Worm (Caenorhabditis elegans): ENCODE data around the gene mnk-1.

Gene mnk-1

DNA sequence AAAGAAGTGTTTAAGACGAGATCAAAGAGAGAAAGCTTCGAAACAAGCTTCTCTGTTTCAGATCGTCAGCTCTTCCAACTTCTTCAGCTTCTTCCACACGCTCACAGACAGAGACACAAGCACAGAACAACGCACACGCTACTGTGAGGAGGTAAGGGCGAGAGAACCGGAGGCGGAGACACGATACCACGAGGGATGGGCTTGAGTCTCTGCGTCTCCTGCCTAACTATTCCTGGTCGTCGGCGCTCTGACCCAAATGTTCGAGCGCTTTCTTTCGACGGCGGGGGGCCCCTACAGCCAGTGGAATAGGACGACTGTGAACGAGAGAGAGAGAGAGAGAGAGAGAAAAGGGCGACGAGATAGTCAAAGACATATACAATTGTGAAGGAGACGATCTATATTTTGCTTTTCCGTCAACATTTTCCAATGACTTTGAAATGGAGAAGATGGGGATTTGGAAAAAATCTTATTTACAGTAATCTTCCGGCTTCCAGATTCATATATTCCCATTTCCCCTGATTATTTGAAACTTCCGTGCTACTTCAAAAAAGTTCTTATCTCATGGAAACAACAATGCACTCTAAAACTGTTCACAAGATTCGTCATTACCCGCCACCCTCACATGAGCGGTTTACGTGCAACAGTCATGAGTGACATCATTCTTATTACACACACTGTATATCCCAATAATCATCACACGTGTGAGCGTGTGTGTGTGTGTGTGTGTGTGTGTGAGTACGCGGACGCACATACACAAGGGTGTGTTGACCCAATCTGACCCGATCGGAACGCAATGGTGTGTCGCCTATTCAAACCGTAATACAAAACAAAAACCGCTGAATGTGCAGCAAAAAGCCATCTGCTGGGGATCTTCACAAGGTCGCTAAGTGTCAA, 5.8 kb downstream of the mnk-1 start (continued):
- TF ChIP-seq ces-1 (GFP tag; optimal IDR thresholded peaks at IDR 0.05) (no peak), pax-3 (tag; optimal IDR thresholded peaks at IDR 0.05) (peak; percentile 66), nhr-237 (tag; optimal IDR thresholded peaks at IDR 0.05) (peak; percentile 48), lin-35 (GFP tag; optimal IDR thresholded peaks at IDR 0.05) (peak; percentile 72 to 77), pqm-1 (tag; optimal IDR thresholded peaks at IDR 0.05) (no peak), nhr-28 (tag; optimal IDR thresholded peaks at IDR 0.05) (no peak), fkh-4 (tag; optimal IDR thresholded peaks at IDR 0.05; ENCODE audit: borderline replicate concordance) (no peak), egl-13 (tag; optimal IDR thresholded peaks at IDR 0.05) (peak; percentile 49), nhr-90 (tag; optimal IDR thresholded peaks at IDR 0.05; ENCODE audit: poor library complexity) (peak; percentile 65), C34B4.2 (tag; optimal IDR thresholded peaks at IDR 0.05) (no peak), F16B12.6 (tag; optimal IDR thresholded peaks at IDR 0.05) (peak; percentile 29), nhr-12 (tag; optimal IDR thresholded peaks at IDR 0.05) (no peak), C04F5.9 (tag; optimal IDR thresholded peaks at IDR 0.05) (peak; percentile 19), snu-23 (GFP tag; optimal IDR thresholded peaks at IDR 0.05) (peak; percentile 94), lin-14 (GFP tag; optimal IDR thresholded peaks at IDR 0.05) (peak; percentile 96), hlh-4 (tag; optimal IDR thresholded peaks at IDR 0.05) (no peak), unc-86 (tag; optimal IDR thresholded peaks at IDR 0.05) (peak; percentile 90), isw-1 (GFP tag; IDR thresholded peaks at IDR 0.05) (peak; percentile 59), grh-1 (GFP tag; IDR thresholded peaks at IDR 0.05) (peak; percentile 39), hlh-17 (GFP tag; optimal IDR thresholded peaks at IDR 0.05; ENCODE audit: borderline replicate concordance) (no peak), efl-1 (optimal IDR thresholded peaks at IDR 0.05) (peak; percentile 71 to 82), efl-1 (GFP tag; optimal IDR thresholded peaks at IDR 0.05 in 1 of 2) (peak; percentile 44 to 92), elt-3 (tag; optimal IDR thresholded peaks at IDR 0.05) (peak in 4 of 6 experiments; percentile 17 to 64 (median 50)), unc-98 (GFP tag; IDR thresholded peaks at IDR 0.05) (no peak), nhr-47 (tag; optimal IDR thresholded peaks at IDR 0.05) (peak; percentile 89), ztf-11 (tag; optimal IDR thresholded peaks at IDR 0.05) (peak in 1 of 2 experiments; percentile 72), efl-3 (GFP tag; optimal IDR thresholded peaks at IDR 0.05) (no peak), tlp-1 (tag; optimal IDR thresholded peaks at IDR 0.05) (no peak), blmp-1 (tag; optimal IDR thresholded peaks at IDR 0.05) (peak; percentile 46), zag-1 (tag; optimal IDR thresholded peaks at IDR 0.05) (no peak), elt-2 (tag; optimal IDR thresholded peaks at IDR 0.05) (peak; percentile 47), nhr-11 (tag; optimal IDR thresholded peaks at IDR 0.05) (peak; percentile 80), snpc-4 (tag; optimal IDR thresholded peaks at IDR 0.05) (peak; percentile 59), ceh-88 (GFP tag; IDR thresholded peaks at IDR 0.05) (peak; percentile 64), lin-39 (tag; optimal IDR thresholded peaks at IDR 0.05) (no peak), nhr-76 (tag; optimal IDR thresholded peaks at IDR 0.05) (no peak), lsy-2 (tag; optimal IDR thresholded peaks at IDR 0.05) (peak; percentile 81 to 90), unc-62 (GFP tag; optimal IDR thresholded peaks at IDR 0.05) (no peak), mab-9 (GFP tag; IDR thresholded peaks at IDR 0.05) (peak; percentile 66), sup-37 (GFP tag; optimal IDR thresholded peaks at IDR 0.05) (peak; percentile 5), fkh-10 (GFP tag; optimal IDR thresholded peaks at IDR 0.05) (peak; percentile 89), nhr-71 (tag; optimal IDR thresholded peaks at IDR 0.05) (peak; percentile 96), ceh-82 (tag; optimal IDR thresholded peaks at IDR 0.05) (peak; percentile 85 to 95 (median 94)), dsc-1 (tag; optimal IDR thresholded peaks at IDR 0.05) (peak; percentile 57), lir-3 (tag; optimal IDR thresholded peaks at IDR 0.05; ENCODE audit: poor library complexity) (peak; percentile 34), ets-5 (GFP tag; IDR thresholded peaks at IDR 0.05) (0 out of 2 replicates have a peak, but pooled peaks have one; percentile 5), hpl-2 (GFP tag; optimal IDR thresholded peaks at IDR 0.05) (no peak), ztf-4 (tag; optimal IDR thresholded peaks at IDR 0.05) (peak; percentile 87), fkh-8 (tag; optimal IDR thresholded peaks at IDR 0.05) (peak; percentile 95), jun-1 (tag; optimal IDR thresholded peaks at IDR 0.05) (peak; percentile 89)
